Fruit fly (Drosophila melanogaster) whole organism, embryonic: ENCODE results near the gene CG13001.
A peak's percentile ranks its signal among the peaks of the same experiment; 100 is the strongest.

ENCODE experiments used
- CG10147 ChIP-seq: fragments of 200-800 bp; sonication (Bioruptor generic); optimal IDR thresholded peaks from 2 replicates; lab custom pipeline; 2019; ENCODE audit warnings: missing biosample characterization, mild to moderate bottlenecking, missing genetic modification characterization, moderate library complexity
- CG10267 ChIP-seq: fragments of 200-800 bp; sonication (Bioruptor generic); optimal IDR thresholded peaks from 2 replicates; lab custom pipeline; 2018; ENCODE audit warnings: missing biosample characterization, mild to moderate bottlenecking, missing genetic modification characterization, moderate library complexity
- CG10431 ChIP-seq: fragments of 200-800 bp; sonication (Bioruptor generic); optimal IDR thresholded peaks from 3 replicates; lab custom pipeline; 2018; ENCODE audit warnings: missing biosample characterization, mild to moderate bottlenecking, missing genetic modification characterization
- CG12104 ChIP-seq: fragments of 200-800 bp; sonication (Bioruptor generic); optimal IDR thresholded peaks from 3 replicates; lab custom pipeline; 2016; ENCODE audit warnings: missing biosample characterization, missing genetic modification characterization
- CG14965 ChIP-seq: fragments of 200-800 bp; sonication (Bioruptor generic); optimal IDR thresholded peaks from 2 replicates; lab custom pipeline; 2016; ENCODE audit warnings: missing biosample characterization, missing genetic modification characterization, borderline replicate concordance
- CG17802 ChIP-seq: fragments of 200-800 bp; sonication (Bioruptor generic); optimal IDR thresholded peaks from 2 replicates; lab custom pipeline; 2018; ENCODE audit warnings: missing biosample characterization, mild to moderate bottlenecking, missing genetic modification characterization, moderate library complexity
- CG34422 ChIP-seq: fragments of 200-800 bp; sonication (Bioruptor generic); IDR thresholded peaks from 3 replicates; pipeline ENCODE4 v1.3.6; 2022; ENCODE audit warnings: missing biosample characterization, missing genetic modification characterization
- CG3847 ChIP-seq: fragments of 200-800 bp; sonication (Bioruptor generic); IDR thresholded peaks from 2 replicates; pipeline ENCODE4 v1.3.6; 2022; ENCODE audit warnings: missing biosample characterization, missing genetic modification characterization
- CG4328 ChIP-seq: fragments of 200-800 bp; sonication (Bioruptor generic); optimal IDR thresholded peaks from 3 replicates; lab custom pipeline; 2017; ENCODE audit warnings: missing biosample characterization, missing genetic modification reagents, missing genetic modification characterization
- CG4404 ChIP-seq: fragments of 200-800 bp; sonication (Bioruptor generic); IDR thresholded peaks from 2 replicates; pipeline ENCODE4 v1.3.6; 2022; ENCODE audit warnings: missing biosample characterization, missing genetic modification characterization
- CG6683 ChIP-seq: fragments of 200-800 bp; sonication (Bioruptor generic); optimal IDR thresholded peaks from 2 replicates; lab custom pipeline; 2017; ENCODE audit warnings: missing biosample characterization, mild to moderate bottlenecking, missing genetic modification characterization, missing genetic modification reagents
- CG6791 ChIP-seq: fragments of 200-800 bp; sonication (Bioruptor generic); IDR thresholded peaks from 3 replicates; pipeline ENCODE4 v1.3.6; 2022; ENCODE audit warnings: missing biosample characterization, missing genetic modification characterization; ENCODE audit not compliant: partially characterized antibody
- CG7963 ChIP-seq: fragments of 200-800 bp; sonication (Bioruptor generic); IDR thresholded peaks from 3 replicates; pipeline ENCODE4 v1.3.6; 2022; ENCODE audit warnings: missing biosample characterization, missing genetic modification characterization; ENCODE audit not compliant: partially characterized antibody
- CG8290 ChIP-seq, 3 experiments: fragments of 200-800 bp; sonication (Bioruptor generic); optimal IDR thresholded peaks; 2 replicates each; lab custom pipeline; 2016 to 2019; ENCODE audit warnings: missing biosample characterization in 3 of 3, missing genetic modification characterization in 3 of 3, mild to moderate bottlenecking in 2 of 3, moderate library complexity in 1 of 3
- CG9876 ChIP-seq: fragments of 200-800 bp; sonication (Bioruptor generic); optimal IDR thresholded peaks from 2 replicates; lab custom pipeline; 2016; ENCODE audit warnings: missing biosample characterization, missing genetic modification characterization
- Dbx ChIP-seq: fragments of 200-800 bp; sonication (Bioruptor generic); IDR thresholded peaks from 3 replicates; pipeline ENCODE4 v1.3.6; 2022; ENCODE audit warnings: missing biosample characterization, missing genetic modification characterization
- Drgx ChIP-seq: fragments of 200-800 bp; sonication (Bioruptor generic); IDR thresholded peaks from 2 replicates; pipeline ENCODE4 v1.3.6; 2022; ENCODE audit warnings: missing biosample characterization, missing genetic modification characterization
- Elba2 ChIP-seq: fragments of 200-800 bp; sonication (Bioruptor generic); optimal IDR thresholded peaks from 3 replicates; lab custom pipeline; 2016; ENCODE audit warnings: missing biosample characterization, missing genetic modification characterization
- HLH4C ChIP-seq: fragments of 200-800 bp; sonication (Bioruptor generic); IDR thresholded peaks from 3 replicates; pipeline ENCODE4 v1.3.6; 2022; ENCODE audit warnings: missing biosample characterization, missing genetic modification characterization; ENCODE audit not compliant: partially characterized antibody
- Lhr ChIP-seq: fragments of 200-800 bp; sonication (Bioruptor generic); optimal IDR thresholded peaks from 3 replicates; lab custom pipeline; 2017; ENCODE audit warnings: mild to moderate bottlenecking, missing biosample characterization, missing genetic modification reagents, missing genetic modification characterization
- Neu2 ChIP-seq: fragments of 200-800 bp; sonication (Bioruptor generic); optimal IDR thresholded peaks from 3 replicates; lab custom pipeline; 2016; ENCODE audit warnings: missing biosample characterization, missing genetic modification characterization, borderline replicate concordance
- Pdp1 ChIP-seq, 2 experiments: fragments of 200-800 bp; sonication (Bioruptor generic); optimal IDR thresholded peaks; 3 replicates each; lab custom pipeline; 2016; ENCODE audit warnings: missing biosample characterization in 2 of 2, missing genetic modification characterization in 2 of 2, mild to moderate bottlenecking in 1 of 2, moderate library complexity in 1 of 2
- Side ChIP-seq: fragments of 200-800 bp; sonication (Bioruptor generic); optimal IDR thresholded peaks from 2 replicates; lab custom pipeline; 2016; ENCODE audit warnings: missing biosample characterization, missing genetic modification characterization
- Trl ChIP-seq, 3 experiments: fragments of >200 bp in 2 of 3; fragments of 200-800 bp in 1 of 3; sonication (Bioruptor generic) in 1 of 3; optimal IDR thresholded peaks; 2 replicates in 1 of 3; 3 replicates in 2 of 3; lab custom pipeline; 2016 to 2017; ENCODE audit warnings: missing biosample characterization in 1 of 3, missing genetic modification characterization in 1 of 3
- ac ChIP-seq: fragments of 200-800 bp; sonication (Bioruptor generic); optimal IDR thresholded peaks from 3 replicates; lab custom pipeline; 2017; ENCODE audit warnings: missing biosample characterization, mild to moderate bottlenecking, missing genetic modification characterization
- ara ChIP-seq: fragments of 200-800 bp; sonication (Bioruptor generic); IDR thresholded peaks from 2 replicates; pipeline ENCODE4 v1.3.6; 2022; ENCODE audit warnings: missing biosample characterization, missing genetic modification characterization
- bbx ChIP-seq: fragments of 200-800 bp; sonication (Bioruptor generic); IDR thresholded peaks from 2 replicates; pipeline ENCODE4 v1.3.6; 2022; ENCODE audit warnings: missing biosample characterization, missing genetic modification characterization; ENCODE audit not compliant: partially characterized antibody
- caup ChIP-seq: fragments of 200-800 bp; sonication (Bioruptor generic); optimal IDR thresholded peaks from 3 replicates; lab custom pipeline; 2017; ENCODE audit warnings: missing biosample characterization, mild to moderate bottlenecking, missing genetic modification characterization, moderate library complexity; ENCODE audit not compliant: severe bottlenecking
- croc ChIP-seq: fragments of 200-800 bp; sonication (Bioruptor generic); conservative IDR thresholded peaks from 3 replicates; pipeline ENCODE4 v1.3.6; 2022; ENCODE audit warnings: missing biosample characterization, missing genetic modification characterization
- dpn ChIP-seq, 2 experiments: fragments of 200-800 bp; sonication (Bioruptor generic); optimal IDR thresholded peaks; 3 replicates each; lab custom pipeline; 2016; ENCODE audit warnings: missing biosample characterization in 2 of 2, missing genetic modification characterization in 2 of 2
- dysf ChIP-seq: fragments of 200-800 bp; sonication (Bioruptor generic); IDR thresholded peaks from 3 replicates; pipeline ENCODE4 v1.3.6; 2022; ENCODE audit warnings: missing biosample characterization, missing genetic modification characterization
- gro ChIP-seq: fragments of 200-800 bp; sonication (Bioruptor generic); optimal IDR thresholded peaks from 2 replicates; lab custom pipeline; 2016; ENCODE audit warnings: missing biosample characterization, missing genetic modification characterization
- ken ChIP-seq: fragments of 200-800 bp; sonication (Bioruptor generic); IDR thresholded peaks from 3 replicates; pipeline ENCODE4 v1.3.6; 2022; ENCODE audit warnings: missing biosample characterization, missing genetic modification characterization
- lmd ChIP-seq: fragments of 200-800 bp; sonication (Bioruptor generic); IDR thresholded peaks from 2 replicates; pipeline ENCODE4 v1.3.6; 2022; ENCODE audit warnings: missing biosample characterization, missing genetic modification characterization
- lov ChIP-seq, 2 experiments: fragments of 200-800 bp in 1 of 2; fragments of >200 bp in 1 of 2; sonication (Bioruptor generic) in 1 of 2; IDR thresholded peaks in 1 of 2; optimal IDR thresholded peaks in 1 of 2; 2 replicates in 1 of 2; 3 replicates in 1 of 2; pipeline versions ENCODE4 v1.3.6 to Lab custom; 2017 to 2022; ENCODE audit warnings: missing biosample characterization in 1 of 2, missing genetic modification characterization in 1 of 2
- nom ChIP-seq: fragments of 200-800 bp; sonication (Bioruptor generic); optimal IDR thresholded peaks from 2 replicates; lab custom pipeline; 2017; ENCODE audit warnings: missing biosample characterization, missing genetic modification characterization, mild to moderate bottlenecking, moderate library complexity, missing genetic modification reagents
- onecut ChIP-seq: fragments of 200-800 bp; sonication (Bioruptor generic); IDR thresholded peaks from 2 replicates; pipeline ENCODE4 v1.3.6; 2022; ENCODE audit warnings: missing biosample characterization, missing genetic modification characterization
- pb ChIP-seq: fragments of 200-800 bp; sonication (Bioruptor generic); optimal IDR thresholded peaks from 3 replicates; lab custom pipeline; 2016; ENCODE audit warnings: missing biosample characterization, missing genetic modification characterization
- pita ChIP-seq: fragments of 200-800 bp; sonication (Bioruptor generic); optimal IDR thresholded peaks from 2 replicates; lab custom pipeline; 2017; ENCODE audit warnings: missing biosample characterization, mild to moderate bottlenecking, missing genetic modification characterization
- prd ChIP-seq, 3 experiments: fragments of >200 bp in 2 of 3; fragments of 200-800 bp in 1 of 3; sonication (Bioruptor generic) in 1 of 3; optimal IDR thresholded peaks in 2 of 3; IDR thresholded peaks in 1 of 3; 2 replicates in 2 of 3; 3 replicates in 1 of 3; pipeline versions ENCODE4 v1.3.6 to Lab custom; 2017 to 2022; ENCODE audit warnings: missing biosample characterization in 1 of 3, missing genetic modification characterization in 1 of 3
- pum ChIP-seq: fragments of 200-800 bp; sonication (Bioruptor generic); optimal IDR thresholded peaks from 2 replicates; lab custom pipeline; 2016; ENCODE audit warnings: missing biosample characterization, missing genetic modification characterization
- repo ChIP-seq: fragments of 200-800 bp; sonication (Bioruptor generic); optimal IDR thresholded peaks from 2 replicates; lab custom pipeline; 2016; ENCODE audit warnings: missing biosample characterization, missing genetic modification characterization
- sens-2 ChIP-seq: fragments of 200-800 bp; sonication (Bioruptor generic); IDR thresholded peaks from 2 replicates; pipeline ENCODE4 v1.3.6; 2022; ENCODE audit warnings: missing biosample characterization, missing genetic modification characterization
- shn ChIP-seq: fragments of 200-800 bp; sonication (Bioruptor generic); optimal IDR thresholded peaks from 3 replicates; lab custom pipeline; 2016; ENCODE audit warnings: missing biosample characterization, missing genetic modification characterization
- twi ChIP-seq: fragments of 200-800 bp; optimal IDR thresholded peaks from 2 replicates; lab custom pipeline; 2019; ENCODE audit warnings: missing biosample characterization, mild to moderate bottlenecking, missing genetic modification characterization, moderate library complexity
- zen ChIP-seq: fragments of 200-800 bp; sonication (Bioruptor generic); optimal IDR thresholded peaks from 3 replicates; lab custom pipeline; 2018; ENCODE audit warnings: missing biosample characterization, mild to moderate bottlenecking, missing genetic modification characterization, moderate library complexity

Gene CG13001

dm6 chrX:16967415-16967814, 24.7 kb upstream of the CG13001 start:
- TF ChIP-seq lov (optimal IDR thresholded peaks at IDR 0.05; lab: Kevin White, UChicago) (no peak), lov (GFP tag; IDR thresholded peaks at IDR 0.05; lab: Robert Waterston, UW) (peak; percentile 66; the same call in 1 of the 3 replicates), CG10431 (GFP tag; lab: Kevin White, UChicago) (peak; percentile 58), twi (tag; lab: Kevin White, UChicago) (peak; percentile 35), pb (GFP tag; lab: Kevin White, UChicago) (peak; percentile 56), Pdp1 (GFP tag; optimal IDR thresholded peaks at IDR 0.05; lab: Kevin White, UChicago) (peak; percentile 32 to 48), Lhr (GFP tag; lab: Kevin White, UChicago) (peak; percentile 47), onecut (GFP tag; lab: Robert Waterston, UW) (peak; percentile 79), ac (GFP tag; lab: Kevin White, UChicago) (peak; percentile 42), gro (GFP tag; lab: Kevin White, UChicago) (no peak), CG9876 (GFP tag; lab: Kevin White, UChicago) (peak; percentile 14), CG8290 (GFP tag; optimal IDR thresholded peaks at IDR 0.05; lab: Kevin White, UChicago) (peak; percentile 58), CG8290 (tag; optimal IDR thresholded peaks at IDR 0.05; lab: Kevin White, UChicago) (peak in 1 of 2 experiments; percentile 73), Drgx (GFP tag; lab: Robert Waterston, UW) (peak; percentile 20; the same call in 1 of the 2 replicates), CG17802 (no peak), shn (GFP tag; lab: Kevin White, UChicago) (peak; percentile 19), CG10147 (GFP tag; lab: Kevin White, UChicago) (no peak), HLH4C (GFP tag; lab: Robert Waterston, UW) (no peak), CG4328 (GFP tag; lab: Kevin White, UChicago) (no peak), ken (GFP tag; lab: Robert Waterston, UW) (peak; percentile 56; the same call in 1 of the 3 replicates), repo (GFP tag; lab: Kevin White, UChicago) (peak; percentile 28), ara (GFP tag; lab: Robert Waterston, UW) (peak; percentile 65; the same call in 1 of the 2 replicates), CG6683 (no peak), CG14965 (GFP tag; lab: Kevin White, UChicago) (peak; percentile 97), dpn (GFP tag; optimal IDR thresholded peaks at IDR 0.05; lab: Kevin White, UChicago) (peak; percentile 26 to 30), Elba2 (GFP tag; lab: Kevin White, UChicago) (peak; percentile 6), CG3847 (0 out of 2 replicates have a peak, but pooled peaks have one; percentile 18), CG4404 (GFP tag; lab: Robert Waterston, UW) (0 out of 2 replicates have a peak, but pooled peaks have one; percentile 27), Side (peak; percentile 52), CG7963 (GFP tag; lab: Robert Waterston, UW) (no peak), Neu2 (peak; percentile 37), sens-2 (peak; percentile 26; the same call in 1 of the 2 replicates), caup (GFP tag; lab: Kevin White, UChicago) (no peak), Dbx (GFP tag; lab: Robert Waterston, UW) (no peak), CG12104 (GFP tag; lab: Kevin White, UChicago) (peak; percentile 7), pum (GFP tag; lab: Kevin White, UChicago) (peak; percentile 44), lmd (peak; percentile 6; the same call in 1 of the 2 replicates), Trl (optimal IDR thresholded peaks at IDR 0.05; lab: Kevin White, UChicago) (peak in 1 of 2 experiments; percentile 16), Trl (GFP tag; optimal IDR thresholded peaks at IDR 0.05; lab: Kevin White, UChicago) (peak; percentile 47), CG34422 (GFP tag; lab: Robert Waterston, UW) (0 out of 3 replicates have a peak, but pooled peaks have one; percentile 44), CG10267 (tag; lab: Kevin White, UChicago) (peak; percentile 48), dysf (GFP tag; lab: Robert Waterston, UW) (0 out of 3 replicates have a peak, but pooled peaks have one; percentile 18), pita (GFP tag; lab: Kevin White, UChicago) (no peak), CG6791 (GFP tag; lab: Robert Waterston, UW) (peak; percentile 60; the same call in 2 of the 3 replicates), zen (tag; lab: Kevin White, UChicago) (peak; percentile 41), bbx (GFP tag; lab: Robert Waterston, UW) (0 out of 2 replicates have a peak, but pooled peaks have one; percentile 33), prd (optimal IDR thresholded peaks at IDR 0.05; lab: Kevin White, UChicago) (no peak), prd (GFP tag; IDR thresholded peaks at IDR 0.05; lab: Robert Waterston, UW) (peak; percentile 58; the same call in 2 of the 3 replicates), croc (GFP tag; lab: Robert Waterston, UW) (peak; percentile 48; the same call in 1 of the 3 replicates), nom (GFP tag; lab: Kevin White, UChicago) (peak; percentile 59)
